Fruit fly (Drosophila melanogaster) whole organism, embryonic: ENCODE measurements around the gene Sirt6.

Source experiments
- Adf1 ChIP-seq: fragments of 200-800 bp; sonication (Bioruptor generic); IDR thresholded peaks from 2 replicates; pipeline ENCODE4 v1.3.6; 2022; ENCODE audit warnings: missing biosample characterization, missing genetic modification characterization
- B-H1 ChIP-seq: fragments of 200-800 bp; sonication (Bioruptor generic); IDR thresholded peaks from 3 replicates; pipeline ENCODE4 v1.3.6; 2022; ENCODE audit warnings: missing biosample characterization, missing genetic modification characterization
- BEAF-32 ChIP-seq: fragments of 200-800 bp; sonication (Bioruptor generic); optimal IDR thresholded peaks from 3 replicates; lab custom pipeline; 2017; ENCODE audit warnings: missing biosample characterization, missing genetic modification characterization, mild to moderate bottlenecking, moderate library complexity, missing genetic modification reagents
- CG12071 ChIP-seq: fragments of 200-800 bp; sonication (Bioruptor generic); optimal IDR thresholded peaks from 3 replicates; lab custom pipeline; 2018; ENCODE audit warnings: missing biosample characterization, mild to moderate bottlenecking, missing genetic modification characterization
- CG12219 ChIP-seq: fragments of 200-800 bp; sonication (Bioruptor generic); optimal IDR thresholded peaks from 3 replicates; lab custom pipeline; 2018; ENCODE audit warnings: missing biosample characterization, mild to moderate bottlenecking, missing genetic modification characterization
- CG12942 ChIP-seq: fragments of 200-800 bp; sonication (Bioruptor generic); optimal IDR thresholded peaks from 3 replicates; lab custom pipeline; 2016; ENCODE audit warnings: missing biosample characterization, missing genetic modification characterization
- CG15269 ChIP-seq: fragments of 200-800 bp; sonication (Bioruptor generic); optimal IDR thresholded peaks from 2 replicates; lab custom pipeline; 2018; ENCODE audit warnings: missing biosample characterization, mild to moderate bottlenecking, missing genetic modification characterization, moderate library complexity
- CG15514 ChIP-seq: fragments of 200-800 bp; sonication (Bioruptor generic); optimal IDR thresholded peaks from 3 replicates; lab custom pipeline; 2017; ENCODE audit warnings: missing biosample characterization, missing genetic modification characterization, mild to moderate bottlenecking, moderate library complexity, missing genetic modification reagents
- CG1602 ChIP-seq: fragments of 200-800 bp; sonication (Bioruptor generic); optimal IDR thresholded peaks from 3 replicates; lab custom pipeline; 2016; ENCODE audit warnings: missing biosample characterization, missing genetic modification characterization
- CG16779 ChIP-seq: fragments of 200-800 bp; sonication (Bioruptor generic); IDR thresholded peaks from 2 replicates; pipeline ENCODE4 v1.3.6; 2022; ENCODE audit warnings: missing biosample characterization, missing genetic modification characterization
- CG16863 ChIP-seq: fragments of 200-800 bp; sonication (Bioruptor generic); optimal IDR thresholded peaks from 3 replicates; lab custom pipeline; 2016; ENCODE audit warnings: missing biosample characterization, missing genetic modification characterization
- CG17568 ChIP-seq: fragments of 200-800 bp; sonication (Bioruptor generic); optimal IDR thresholded peaks from 2 replicates; lab custom pipeline; 2018; ENCODE audit warnings: missing biosample characterization, mild to moderate bottlenecking, missing genetic modification characterization, moderate library complexity
- CG17912 ChIP-seq: fragments of 200-800 bp; sonication (Bioruptor generic); optimal IDR thresholded peaks from 2 replicates; lab custom pipeline; 2018; ENCODE audit warnings: missing biosample characterization, mild to moderate bottlenecking, missing genetic modification characterization
- CG1792 ChIP-seq: fragments of 200-800 bp; sonication (Bioruptor generic); optimal IDR thresholded peaks from 2 replicates; lab custom pipeline; 2016; ENCODE audit warnings: missing biosample characterization, missing genetic modification characterization
- CG2116 ChIP-seq: fragments of 200-800 bp; sonication (Bioruptor generic); optimal IDR thresholded peaks from 3 replicates; lab custom pipeline; 2018; ENCODE audit warnings: missing biosample characterization, mild to moderate bottlenecking, missing genetic modification characterization
- CG2678 ChIP-seq: fragments of 200-800 bp; sonication (Bioruptor generic); optimal IDR thresholded peaks from 3 replicates; lab custom pipeline; 2019; ENCODE audit warnings: missing biosample characterization, mild to moderate bottlenecking, missing genetic modification characterization, moderate library complexity
- CG31388 ChIP-seq: fragments of 200-800 bp; sonication (Bioruptor generic); optimal IDR thresholded peaks from 2 replicates; lab custom pipeline; 2016; ENCODE audit warnings: missing biosample characterization, missing genetic modification characterization
- CG31441 ChIP-seq: fragments of 200-800 bp; sonication (Bioruptor generic); IDR thresholded peaks from 2 replicates; pipeline ENCODE4 v1.3.6; 2022; ENCODE audit warnings: missing biosample characterization, missing genetic modification characterization
- CG3995 ChIP-seq: fragments of 200-800 bp; sonication (Bioruptor generic); optimal IDR thresholded peaks from 3 replicates; lab custom pipeline; 2016; ENCODE audit warnings: missing biosample characterization, missing genetic modification characterization
- CG5180 ChIP-seq: fragments of 200-800 bp; sonication (Bioruptor generic); optimal IDR thresholded peaks from 3 replicates; lab custom pipeline; 2017; ENCODE audit warnings: missing biosample characterization, missing genetic modification characterization, mild to moderate bottlenecking, moderate library complexity, missing genetic modification reagents
- CG6272 ChIP-seq: fragments of 200-800 bp; sonication (Bioruptor generic); IDR thresholded peaks from 2 replicates; pipeline ENCODE4 v1.3.6; 2022; ENCODE audit warnings: missing biosample characterization, missing genetic modification characterization
- CG8478 ChIP-seq: fragments of >200 bp; optimal IDR thresholded peaks from 2 replicates; lab custom pipeline; 2018
- CG8944 ChIP-seq: fragments of 200-800 bp; sonication (Bioruptor generic); optimal IDR thresholded peaks from 3 replicates; lab custom pipeline; 2016; ENCODE audit warnings: missing biosample characterization, missing genetic modification characterization
- Fer1 ChIP-seq: fragments of 200-800 bp; sonication (Bioruptor generic); optimal IDR thresholded peaks from 2 replicates; lab custom pipeline; 2017; ENCODE audit warnings: missing biosample characterization, mild to moderate bottlenecking, missing genetic modification characterization
- Fer2 ChIP-seq: fragments of 200-800 bp; sonication (Bioruptor generic); optimal IDR thresholded peaks from 2 replicates; lab custom pipeline; 2018; ENCODE audit warnings: missing biosample characterization, mild to moderate bottlenecking, missing genetic modification characterization, moderate library complexity
- H15 ChIP-seq: fragments of 200-800 bp; sonication (Bioruptor generic); IDR thresholded peaks from 3 replicates; pipeline ENCODE4 v1.3.6; 2022; ENCODE audit warnings: missing biosample characterization, missing genetic modification characterization
- Hmr ChIP-seq: fragments of 200-800 bp; sonication (Bioruptor generic); optimal IDR thresholded peaks from 3 replicates; lab custom pipeline; 2017; ENCODE audit warnings: mild to moderate bottlenecking, missing biosample characterization, missing genetic modification reagents, missing genetic modification characterization
- Nf-YC ChIP-seq: fragments of 200-800 bp; optimal IDR thresholded peaks from 3 replicates; lab custom pipeline; 2019; ENCODE audit warnings: missing biosample characterization, mild to moderate bottlenecking, missing genetic modification characterization, moderate library complexity
- Rfx ChIP-seq: fragments of 200-800 bp; sonication (Bioruptor generic); IDR thresholded peaks from 2 replicates; pipeline ENCODE4 v1.3.6; 2022; ENCODE audit warnings: missing biosample characterization, missing genetic modification characterization
- Rx ChIP-seq: fragments of 200-800 bp; sonication (Bioruptor generic); IDR thresholded peaks from 2 replicates; pipeline ENCODE4 v1.3.6; 2022; ENCODE audit warnings: missing biosample characterization, missing genetic modification characterization
- Sin3A ChIP-seq: fragments of >200 bp; optimal IDR thresholded peaks from 2 replicates; lab custom pipeline; 2018
- Sry-β ChIP-seq: fragments of 200-800 bp; sonication (Bioruptor generic); optimal IDR thresholded peaks from 2 replicates; lab custom pipeline; 2018; ENCODE audit warnings: missing biosample characterization, mild to moderate bottlenecking, missing genetic modification characterization, moderate library complexity
- Sry-δ ChIP-seq: fragments of 200-800 bp; sonication (Bioruptor generic); optimal IDR thresholded peaks from 2 replicates; lab custom pipeline; 2016; ENCODE audit warnings: missing biosample characterization, missing genetic modification characterization
- Trl ChIP-seq, 3 experiments: fragments of >200 bp in 2 of 3; fragments of 200-800 bp in 1 of 3; sonication (Bioruptor generic) in 1 of 3; optimal IDR thresholded peaks; 2 replicates in 1 of 3; 3 replicates in 2 of 3; lab custom pipeline; 2016 to 2017; ENCODE audit warnings: missing biosample characterization in 1 of 3, missing genetic modification characterization in 1 of 3
- az2 ChIP-seq: fragments of 200-800 bp; sonication (Bioruptor generic); optimal IDR thresholded peaks from 3 replicates; lab custom pipeline; 2016; ENCODE audit warnings: missing biosample characterization, missing genetic modification characterization
- chif ChIP-seq, 2 experiments: fragments of 200-800 bp; sonication (Bioruptor generic); optimal IDR thresholded peaks; 3 replicates each; lab custom pipeline; 2016; ENCODE audit warnings: missing biosample characterization in 2 of 2, missing genetic modification characterization in 2 of 2
- croc ChIP-seq: fragments of 200-800 bp; sonication (Bioruptor generic); conservative IDR thresholded peaks from 3 replicates; pipeline ENCODE4 v1.3.6; 2022; ENCODE audit warnings: missing biosample characterization, missing genetic modification characterization
- emc ChIP-seq: fragments of 200-800 bp; sonication (Bioruptor generic); optimal IDR thresholded peaks from 2 replicates; lab custom pipeline; 2016; ENCODE audit warnings: missing biosample characterization, missing genetic modification characterization
- gem ChIP-seq: fragments of 200-800 bp; sonication (Bioruptor generic); optimal IDR thresholded peaks from 2 replicates; lab custom pipeline; 2019; ENCODE audit warnings: missing biosample characterization, mild to moderate bottlenecking, missing genetic modification characterization, moderate library complexity
- grn ChIP-seq: fragments of 200-800 bp; sonication (Bioruptor generic); optimal IDR thresholded peaks from 3 replicates; lab custom pipeline; 2017; ENCODE audit warnings: missing biosample characterization, missing genetic modification characterization
- gro ChIP-seq: fragments of 200-800 bp; sonication (Bioruptor generic); optimal IDR thresholded peaks from 2 replicates; lab custom pipeline; 2016; ENCODE audit warnings: missing biosample characterization, missing genetic modification characterization
- gsb-n ChIP-seq: fragments of 200-800 bp; sonication (Bioruptor generic); optimal IDR thresholded peaks from 3 replicates; lab custom pipeline; 2018; ENCODE audit warnings: missing biosample characterization, mild to moderate bottlenecking, missing genetic modification characterization
- gt ChIP-seq: fragments of 200-800 bp; sonication (Bioruptor generic); IDR thresholded peaks from 2 replicates; pipeline ENCODE4 v1.3.6; 2022; ENCODE audit warnings: missing biosample characterization, missing genetic modification characterization
- insv ChIP-seq, 2 experiments: fragments of 200-800 bp; sonication (Bioruptor generic); optimal IDR thresholded peaks; 3 replicates each; lab custom pipeline; 2016 to 2018; ENCODE audit warnings: missing biosample characterization in 2 of 2, missing genetic modification characterization in 2 of 2
- luna ChIP-seq: fragments of 200-800 bp; sonication (Bioruptor generic); optimal IDR thresholded peaks from 2 replicates; lab custom pipeline; 2016; ENCODE audit warnings: missing biosample characterization, missing genetic modification characterization
- pb ChIP-seq: fragments of 200-800 bp; sonication (Bioruptor generic); optimal IDR thresholded peaks from 3 replicates; lab custom pipeline; 2016; ENCODE audit warnings: missing biosample characterization, missing genetic modification characterization
- sens-2 ChIP-seq: fragments of 200-800 bp; sonication (Bioruptor generic); IDR thresholded peaks from 2 replicates; pipeline ENCODE4 v1.3.6; 2022; ENCODE audit warnings: missing biosample characterization, missing genetic modification characterization
- shn ChIP-seq: fragments of 200-800 bp; sonication (Bioruptor generic); optimal IDR thresholded peaks from 3 replicates; lab custom pipeline; 2016; ENCODE audit warnings: missing biosample characterization, missing genetic modification characterization
- sug ChIP-seq: fragments of 200-800 bp; optimal IDR thresholded peaks from 2 replicates; lab custom pipeline; 2019; ENCODE audit warnings: missing biosample characterization, mild to moderate bottlenecking, missing genetic modification characterization, moderate library complexity
- tgo ChIP-seq: fragments of 200-800 bp; sonication (Bioruptor generic); IDR thresholded peaks from 3 replicates; pipeline ENCODE4 v1.3.6; 2022; ENCODE audit warnings: missing biosample characterization, missing genetic modification characterization
- zf30C ChIP-seq: fragments of 200-800 bp; sonication (Bioruptor generic); optimal IDR thresholded peaks from 3 replicates; lab custom pipeline; 2018; ENCODE audit warnings: missing biosample characterization, mild to moderate bottlenecking, missing genetic modification characterization

Sirt6 gene

DNA sequence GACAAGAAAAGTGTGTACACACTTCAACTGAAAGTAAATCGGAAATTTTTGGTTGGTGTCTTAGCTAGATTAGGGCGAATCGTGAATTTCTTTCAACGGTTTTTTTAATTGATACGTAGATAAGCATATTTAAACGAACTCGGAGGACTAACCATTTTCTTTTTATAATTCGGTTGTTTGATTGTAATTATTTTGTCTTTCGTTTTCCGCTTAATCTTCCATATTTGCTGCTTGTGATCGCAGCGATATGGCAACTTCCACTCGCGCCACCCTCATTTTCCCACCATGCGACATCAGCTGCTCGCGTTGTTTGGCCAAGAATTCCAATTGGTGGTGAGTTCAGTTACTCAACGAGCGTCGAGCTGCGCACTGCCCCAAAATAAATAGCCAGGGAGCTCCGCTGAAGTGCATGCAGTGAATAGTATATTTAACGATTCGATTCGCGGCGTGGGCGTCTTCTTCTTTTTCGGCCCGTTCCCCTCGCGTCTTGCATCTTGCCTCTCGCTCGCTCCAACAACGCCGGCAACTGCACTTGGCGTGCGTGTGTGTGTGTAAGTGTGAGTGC, 2.4 kb upstream of the Sirt6 start, which contains the start of gene Nuak (continued):
- TF ChIP-seq insv (GFP tag; optimal IDR thresholded peaks at IDR 0.05; lab: Kevin White, UChicago) = peak in 1 of 2 experiments; percentile 90
- peak; percentile 96 for TF ChIP-seq shn
- peak; percentile 91 for TF ChIP-seq gem (tag; lab: Kevin White, UChicago)
- TF ChIP-seq Adf1 (GFP tag; lab: Robert Waterston, UW) = no peak
- TF ChIP-seq zf30C (GFP tag; lab: Kevin White, UChicago) = no peak
- TF ChIP-seq CG15269 (tag; lab: Kevin White, UChicago) = peak; percentile 85
- TF ChIP-seq CG12942 (GFP tag; lab: Kevin White, UChicago) = peak; percentile 87
- TF ChIP-seq emc (GFP tag; lab: Kevin White, UChicago) = peak; percentile 88
- peak; percentile 86 for TF ChIP-seq CG1792 (GFP tag; lab: Kevin White, UChicago)
- peak; percentile 31 for TF ChIP-seq Sry-β (GFP tag; lab: Kevin White, UChicago)
- TF ChIP-seq B-H1 = no peak
- peak; percentile 90 for TF ChIP-seq sug (tag; lab: Kevin White, UChicago)
- peak; percentile 83 to 88 for TF ChIP-seq chif (GFP tag; optimal IDR thresholded peaks at IDR 0.05; lab: Kevin White, UChicago)
- peak; percentile 99 for TF ChIP-seq gro (GFP tag; lab: Kevin White, UChicago)
- peak; percentile 87 for TF ChIP-seq CG16863 (GFP tag; lab: Kevin White, UChicago)
- no peak for TF ChIP-seq Trl (optimal IDR thresholded peaks at IDR 0.05; lab: Kevin White, UChicago)
- peak; percentile 94 for TF ChIP-seq Trl (GFP tag; optimal IDR thresholded peaks at IDR 0.05; lab: Kevin White, UChicago)
- TF ChIP-seq BEAF-32 (GFP tag; lab: Kevin White, UChicago) = peak; percentile 71
- TF ChIP-seq CG8478 = no peak
- TF ChIP-seq CG17912 (GFP tag; lab: Kevin White, UChicago) = peak; percentile 70
- peak; percentile 82 for TF ChIP-seq gsb-n (tag; lab: Kevin White, UChicago)
- TF ChIP-seq CG12219 (GFP tag; lab: Kevin White, UChicago) = peak; percentile 70
- peak; percentile 86 for TF ChIP-seq Sin3A (lab: Kevin White, UChicago)
- peak; percentile 59 for TF ChIP-seq CG3995 (GFP tag; lab: Kevin White, UChicago)
- TF ChIP-seq CG15514 (GFP tag; lab: Kevin White, UChicago) = peak; percentile 90
- no peak for TF ChIP-seq sens-2
- TF ChIP-seq gt (GFP tag; lab: Robert Waterston, UW) = no peak
- peak; percentile 78 for TF ChIP-seq pb
- peak; percentile 84 for TF ChIP-seq CG1602 (GFP tag; lab: Kevin White, UChicago)
- TF ChIP-seq Rx (GFP tag; lab: Robert Waterston, UW) = no peak
- TF ChIP-seq tgo (GFP tag; lab: Robert Waterston, UW) = no peak
- TF ChIP-seq CG12071 (GFP tag; lab: Kevin White, UChicago) = peak; percentile 70
- TF ChIP-seq CG31441 (GFP tag; lab: Robert Waterston, UW) = no peak
- peak; percentile 88 for TF ChIP-seq az2
- no peak for TF ChIP-seq Rfx
- peak; percentile 95 for TF ChIP-seq luna (GFP tag; lab: Kevin White, UChicago)
- peak; percentile 79 for TF ChIP-seq Fer2 (tag; lab: Kevin White, UChicago)
- TF ChIP-seq Hmr (GFP tag; lab: Kevin White, UChicago) = peak; percentile 91
- peak; percentile 54 for TF ChIP-seq CG31388
- peak; percentile 95 for TF ChIP-seq CG8944 (GFP tag; lab: Kevin White, UChicago)
- peak; percentile 90 for TF ChIP-seq Nf-YC (tag; lab: Kevin White, UChicago)
- peak; percentile 91 for TF ChIP-seq CG6272 (GFP tag; lab: Robert Waterston, UW)
- peak; percentile 82 for TF ChIP-seq Fer1 (GFP tag; lab: Kevin White, UChicago)
- peak; percentile 85 for TF ChIP-seq CG2116
- TF ChIP-seq grn = peak; percentile 76
- peak; percentile 82 for TF ChIP-seq CG2678 (tag; lab: Kevin White, UChicago)
- TF ChIP-seq CG17568 (GFP tag; lab: Kevin White, UChicago) = peak; percentile 91
- TF ChIP-seq CG16779 (GFP tag; lab: Robert Waterston, UW) = no peak
- peak; percentile 57 for TF ChIP-seq CG5180
- peak; percentile 71 for TF ChIP-seq croc (GFP tag; lab: Robert Waterston, UW)
- no peak for TF ChIP-seq H15 (GFP tag; lab: Robert Waterston, UW)
- TF ChIP-seq Sry-δ (GFP tag; lab: Kevin White, UChicago) = peak; percentile 81
